Worm (Caenorhabditis elegans): ENCODE data around the gene set-26.

Gene set-26

ce11 chrIV:16656232-16656631, 549 bp upstream of the set-26 start, which contains the start of gene tsr-2:
Gene tsr-2 (plus strand): TSS chrIV:16656613.
- no peak for TF ChIP-seq T07F8.4 (tag; optimal IDR thresholded peaks at IDR 0.05)
- 0 out of 2 replicates have a peak, but pooled peaks have one; percentile 48 for TF ChIP-seq Y67H2A.10 (GFP tag; conservative IDR thresholded peaks at IDR 0.05)
- TF ChIP-seq snpc-3.4 (tag; optimal IDR thresholded peaks at IDR 0.05) = peak; percentile 78
- peak; percentile 88 for TF ChIP-seq F23B12.7 (tag; optimal IDR thresholded peaks at IDR 0.05; ENCODE audit: insufficient read depth)
- peak; percentile 63 for TF ChIP-seq hmg-1.2 (GFP tag; IDR thresholded peaks at IDR 0.05)
- TF ChIP-seq ZK185.1 (tag; optimal IDR thresholded peaks at IDR 0.05; ENCODE audit: poor library complexity, severe bottlenecking) = peak; percentile 80
- TF ChIP-seq cebp-2 (GFP tag; IDR thresholded peaks at IDR 0.05) = no peak
- peak; percentile 89 for TF ChIP-seq pbrm-1 (GFP tag; IDR thresholded peaks at IDR 0.05)
- no peak for TF ChIP-seq ztf-3 (GFP tag; optimal IDR thresholded peaks at IDR 0.05)
- TF ChIP-seq rcor-1 (GFP tag; IDR thresholded peaks at IDR 0.05) = peak; percentile 77
- no peak for TF ChIP-seq nfya-1 (tag; optimal IDR thresholded peaks at IDR 0.05; ENCODE audit: borderline replicate concordance, insufficient read depth)
- TF ChIP-seq ztf-26 (tag; optimal IDR thresholded peaks at IDR 0.05) = peak; percentile 80
- TF ChIP-seq unc-130 (GFP tag; optimal IDR thresholded peaks at IDR 0.05) = peak; percentile 5
- peak; percentile 15; the same call in 1 of the 2 replicates for TF ChIP-seq aptf-3 (GFP tag; IDR thresholded peaks at IDR 0.05)
- peak; percentile 80 for TF ChIP-seq C06A6.2 (GFP tag; conservative IDR thresholded peaks at IDR 0.05)
- TF ChIP-seq Y79H2A.3 (GFP tag; conservative IDR thresholded peaks at IDR 0.05) = no peak
- peak; percentile 30; the same call in 1 of the 2 replicates for TF ChIP-seq ceh-100 (GFP tag; IDR thresholded peaks at IDR 0.05)
- peak; percentile 52 for TF ChIP-seq gei-17 (GFP tag; optimal IDR thresholded peaks at IDR 0.05)
- 0 out of 2 replicates have a peak, but pooled peaks have one; percentile 32 for TF ChIP-seq cebp-1 (GFP tag; IDR thresholded peaks at IDR 0.05)
- peak; percentile 95 for TF ChIP-seq cebp-1 (tag; optimal IDR thresholded peaks at IDR 0.05)
- peak in 1 of 2 experiments; percentile 63 for TF ChIP-seq let-607 (tag; optimal IDR thresholded peaks at IDR 0.05)
- TF ChIP-seq hsf-1 (GFP tag; IDR thresholded peaks at IDR 0.05) = peak; percentile 55; the same call in 1 of the 2 replicates
- no peak for TF ChIP-seq xnd-1 (tag; optimal IDR thresholded peaks at IDR 0.05)
- peak; percentile 78 for TF ChIP-seq ceh-27 (GFP tag; optimal IDR thresholded peaks at IDR 0.05)
- peak; percentile 91 for TF ChIP-seq lin-40 (tag; optimal IDR thresholded peaks at IDR 0.05)
- peak; percentile 87 for TF ChIP-seq Y53G8AR.9 (GFP tag; conservative IDR thresholded peaks at IDR 0.05)
- TF ChIP-seq ekl-4 (GFP tag; IDR thresholded peaks at IDR 0.05) = peak; percentile 91
- TF ChIP-seq ceh-79 (tag; optimal IDR thresholded peaks at IDR 0.05) = no peak
- peak in 2 of 3 experiments; percentile 2 to 69 for TF ChIP-seq lin-35 (GFP tag; optimal IDR thresholded peaks at IDR 0.05)
- 0 out of 2 replicates have a peak, but pooled peaks have one; percentile 47 for TF ChIP-seq lag-1 (GFP tag; IDR thresholded peaks at IDR 0.05)
- no peak for TF ChIP-seq F55B11.4 (tag; optimal IDR thresholded peaks at IDR 0.05; ENCODE audit: borderline replicate concordance, insufficient read depth)
- peak; percentile 91 for TF ChIP-seq lsl-1 (GFP tag; optimal IDR thresholded peaks at IDR 0.05)
- TF ChIP-seq somi-1 (GFP tag; optimal IDR thresholded peaks at IDR 0.05) = peak; percentile 57
- no peak for TF ChIP-seq Y56A3A.18 (GFP tag; IDR thresholded peaks at IDR 0.05)
- peak; percentile 76 for TF ChIP-seq tbp1 (GFP tag; optimal IDR thresholded peaks at IDR 0.05)
- peak; percentile 57 for TF ChIP-seq madf-10 (tag; optimal IDR thresholded peaks at IDR 0.05)
- no peak for TF ChIP-seq attf-3 (GFP tag; conservative IDR thresholded peaks at IDR 0.05)
- peak; percentile 84 for TF ChIP-seq snpc-4 (GFP tag; optimal IDR thresholded peaks at IDR 0.05)
- peak; percentile 50 to 96 (median 94) for TF ChIP-seq snpc-4 (tag; optimal IDR thresholded peaks at IDR 0.05)
- peak; percentile 17 for TF ChIP-seq B0261.1 (tag; optimal IDR thresholded peaks at IDR 0.05)
- TF ChIP-seq efl-1 (GFP tag; optimal IDR thresholded peaks at IDR 0.05) = peak; percentile 78
- peak; percentile 94 for TF ChIP-seq attf-6 (GFP tag; IDR thresholded peaks at IDR 0.05)
- TF ChIP-seq dpff-1 (tag; optimal IDR thresholded peaks at IDR 0.05) = no peak
- TF ChIP-seq D2030.7 (GFP tag; IDR thresholded peaks at IDR 0.05) = peak; percentile 90
- no peak for TF ChIP-seq sea-2 (GFP tag; IDR thresholded peaks at IDR 0.05)
- no peak for TF ChIP-seq bed-2 (GFP tag; IDR thresholded peaks at IDR 0.05)
- no peak for TF ChIP-seq mes-4 (tag; optimal IDR thresholded peaks at IDR 0.05)
- peak; percentile 94 for TF ChIP-seq nfyb-1 (GFP tag; IDR thresholded peaks at IDR 0.05)
